Fruit fly (Drosophila melanogaster) whole organism, embryonic: Measurements from ENCODE around the gene Prosalpha6.

Experiments
- Ada2b ChIP-seq: fragments of 200-800 bp; sonication (Bioruptor generic); IDR thresholded peaks from 2 replicates; pipeline ENCODE4 v1.3.6; 2022; ENCODE audit warnings: missing biosample characterization, missing genetic modification characterization
- BtbVII ChIP-seq: fragments of 200-800 bp; sonication (Bioruptor generic); optimal IDR thresholded peaks from 3 replicates; lab custom pipeline; 2017; ENCODE audit warnings: missing biosample characterization, mild to moderate bottlenecking, missing genetic modification characterization
- CG11093 ChIP-seq: fragments of 200-800 bp; sonication (Bioruptor generic); IDR thresholded peaks from 3 replicates; pipeline ENCODE4 v1.3.6; 2022; ENCODE audit warnings: missing biosample characterization, missing genetic modification characterization
- CG11723 ChIP-seq: fragments of 200-800 bp; sonication (Bioruptor generic); optimal IDR thresholded peaks from 2 replicates; lab custom pipeline; 2017; ENCODE audit warnings: missing biosample characterization, mild to moderate bottlenecking, missing genetic modification characterization
- CG12104 ChIP-seq: fragments of 200-800 bp; sonication (Bioruptor generic); optimal IDR thresholded peaks from 3 replicates; lab custom pipeline; 2016; ENCODE audit warnings: missing biosample characterization, missing genetic modification characterization
- CG13287 ChIP-seq: fragments of 200-800 bp; sonication (Bioruptor generic); IDR thresholded peaks from 2 replicates; pipeline ENCODE4 v1.3.6; 2022; ENCODE audit warnings: missing biosample characterization, missing genetic modification characterization; ENCODE audit not compliant: partially characterized antibody
- CG13894 ChIP-seq: fragments of 200-800 bp; sonication (Bioruptor generic); optimal IDR thresholded peaks from 3 replicates; lab custom pipeline; 2018; ENCODE audit warnings: missing biosample characterization, mild to moderate bottlenecking, missing genetic modification characterization, moderate library complexity
- CG14014 ChIP-seq: fragments of 200-800 bp; sonication (Bioruptor generic); IDR thresholded peaks from 2 replicates; pipeline ENCODE4 v1.3.6; 2022; ENCODE audit warnings: missing biosample characterization, missing genetic modification characterization
- CG14860 ChIP-seq: fragments of 200-800 bp; sonication (Bioruptor generic); IDR thresholded peaks from 3 replicates; pipeline ENCODE4 v1.3.6; 2022; ENCODE audit warnings: missing biosample characterization, missing genetic modification characterization; ENCODE audit not compliant: partially characterized antibody
- CG15011 ChIP-seq: fragments of 200-800 bp; sonication (Bioruptor generic); optimal IDR thresholded peaks from 3 replicates; lab custom pipeline; 2018; ENCODE audit warnings: missing biosample characterization, mild to moderate bottlenecking, missing genetic modification characterization
- CG1602 ChIP-seq: fragments of 200-800 bp; sonication (Bioruptor generic); optimal IDR thresholded peaks from 3 replicates; lab custom pipeline; 2016; ENCODE audit warnings: missing biosample characterization, missing genetic modification characterization
- CG17385 ChIP-seq: fragments of 200-800 bp; sonication (Bioruptor generic); optimal IDR thresholded peaks from 3 replicates; lab custom pipeline; 2018; ENCODE audit warnings: missing biosample characterization, mild to moderate bottlenecking, missing genetic modification characterization
- CG30020 ChIP-seq: fragments of 200-800 bp; optimal IDR thresholded peaks from 2 replicates; lab custom pipeline; 2019; ENCODE audit warnings: missing biosample characterization, mild to moderate bottlenecking, missing genetic modification characterization, moderate library complexity
- CG3065 ChIP-seq: fragments of 200-800 bp; sonication (Bioruptor generic); optimal IDR thresholded peaks from 2 replicates; lab custom pipeline; 2016; ENCODE audit warnings: missing biosample characterization, missing genetic modification characterization
- CG34376 ChIP-seq: fragments of 200-800 bp; sonication (Bioruptor generic); optimal IDR thresholded peaks from 2 replicates; lab custom pipeline; 2018; ENCODE audit warnings: missing biosample characterization, mild to moderate bottlenecking, missing genetic modification characterization
- CG34422 ChIP-seq: fragments of 200-800 bp; sonication (Bioruptor generic); IDR thresholded peaks from 3 replicates; pipeline ENCODE4 v1.3.6; 2022; ENCODE audit warnings: missing biosample characterization, missing genetic modification characterization
- CG3838 ChIP-seq: fragments of 200-800 bp; sonication (Bioruptor generic); optimal IDR thresholded peaks from 3 replicates; lab custom pipeline; 2016; ENCODE audit warnings: missing biosample characterization, missing genetic modification characterization
- CG4328 ChIP-seq: fragments of 200-800 bp; sonication (Bioruptor generic); optimal IDR thresholded peaks from 3 replicates; lab custom pipeline; 2017; ENCODE audit warnings: missing biosample characterization, missing genetic modification reagents, missing genetic modification characterization
- CG6254 ChIP-seq: fragments of 200-800 bp; sonication (Bioruptor generic); optimal IDR thresholded peaks from 3 replicates; lab custom pipeline; 2017; ENCODE audit warnings: mild to moderate bottlenecking, missing biosample characterization, missing genetic modification reagents, missing genetic modification characterization
- CG6272 ChIP-seq: fragments of 200-800 bp; sonication (Bioruptor generic); IDR thresholded peaks from 2 replicates; pipeline ENCODE4 v1.3.6; 2022; ENCODE audit warnings: missing biosample characterization, missing genetic modification characterization
- CG6689 ChIP-seq: fragments of 200-800 bp; sonication (Bioruptor generic); IDR thresholded peaks from 2 replicates; pipeline ENCODE4 v1.3.6; 2022; ENCODE audit warnings: missing biosample characterization, missing genetic modification characterization
- CG9932 ChIP-seq: fragments of 200-800 bp; sonication (Bioruptor generic); IDR thresholded peaks from 2 replicates; pipeline ENCODE4 v1.3.6; 2022; ENCODE audit warnings: missing biosample characterization, missing genetic modification characterization
- Camta ChIP-seq: fragments of 200-800 bp; sonication (Bioruptor generic); optimal IDR thresholded peaks from 2 replicates; lab custom pipeline; 2016; ENCODE audit warnings: missing biosample characterization, missing genetic modification characterization
- Dek ChIP-seq: fragments of 200-800 bp; sonication (Bioruptor generic); optimal IDR thresholded peaks from 3 replicates; lab custom pipeline; 2019; ENCODE audit warnings: missing biosample characterization, mild to moderate bottlenecking, missing genetic modification characterization, moderate library complexity
- Eip74EF ChIP-seq, 2 experiments: fragments of 200-800 bp in 1 of 2; fragments of >200 bp in 1 of 2; sonication (Bioruptor generic) in 1 of 2; optimal IDR thresholded peaks; 2 replicates each; lab custom pipeline; 2017 to 2019; ENCODE audit warnings: missing biosample characterization in 2 of 2, missing genetic modification characterization in 2 of 2, mild to moderate bottlenecking in 1 of 2, moderate library complexity in 1 of 2
- Fer2 ChIP-seq: fragments of 200-800 bp; sonication (Bioruptor generic); optimal IDR thresholded peaks from 2 replicates; lab custom pipeline; 2018; ENCODE audit warnings: missing biosample characterization, mild to moderate bottlenecking, missing genetic modification characterization, moderate library complexity
- HmgD ChIP-seq: fragments of 200-800 bp; sonication (Bioruptor generic); optimal IDR thresholded peaks from 3 replicates; lab custom pipeline; 2016; ENCODE audit warnings: missing biosample characterization, missing genetic modification characterization
- MBD-R2 ChIP-seq: fragments of 200-800 bp; sonication (Bioruptor generic); IDR thresholded peaks from 2 replicates; pipeline ENCODE4 v1.3.6; 2022; ENCODE audit warnings: missing biosample characterization, missing genetic modification characterization
- Mes4 ChIP-seq: fragments of 200-800 bp; sonication (Bioruptor generic); optimal IDR thresholded peaks from 2 replicates; lab custom pipeline; 2016; ENCODE audit warnings: missing biosample characterization, missing genetic modification characterization
- Mrtf ChIP-seq: fragments of 200-800 bp; sonication (Bioruptor generic); IDR thresholded peaks from 3 replicates; pipeline ENCODE4 v1.3.6; 2022; ENCODE audit warnings: missing biosample characterization, missing genetic modification characterization
- Six4 ChIP-seq: fragments of 200-800 bp; sonication (Bioruptor generic); optimal IDR thresholded peaks from 2 replicates; lab custom pipeline; 2016; ENCODE audit warnings: missing biosample characterization, missing genetic modification characterization
- ato ChIP-seq: fragments of 200-800 bp; sonication (Bioruptor generic); IDR thresholded peaks from 2 replicates; pipeline ENCODE4 v1.3.6; 2022; ENCODE audit warnings: missing biosample characterization, missing genetic modification characterization; ENCODE audit not compliant: partially characterized antibody
- cad ChIP-seq: fragments of >200 bp; optimal IDR thresholded peaks from 2 replicates; lab custom pipeline; 2017; ENCODE audit warnings: missing biosample characterization, missing genetic modification characterization
- crp ChIP-seq, 2 experiments: fragments of 200-800 bp; sonication (Bioruptor generic); optimal IDR thresholded peaks; 2 replicates in 1 of 2; 3 replicates in 1 of 2; lab custom pipeline; 2017; ENCODE audit warnings: missing biosample characterization in 2 of 2, missing genetic modification characterization in 2 of 2, mild to moderate bottlenecking in 1 of 2, moderate library complexity in 1 of 2
- cwo ChIP-seq: fragments of 200-800 bp; sonication (Bioruptor generic); optimal IDR thresholded peaks from 3 replicates; lab custom pipeline; 2017; ENCODE audit warnings: missing biosample characterization, missing genetic modification characterization, mild to moderate bottlenecking, moderate library complexity, missing genetic modification reagents
- ems ChIP-seq: fragments of 200-800 bp; sonication (Bioruptor generic); optimal IDR thresholded peaks from 3 replicates; lab custom pipeline; 2016; ENCODE audit warnings: missing biosample characterization, missing genetic modification characterization
- gem ChIP-seq: fragments of 200-800 bp; sonication (Bioruptor generic); optimal IDR thresholded peaks from 2 replicates; lab custom pipeline; 2019; ENCODE audit warnings: missing biosample characterization, mild to moderate bottlenecking, missing genetic modification characterization, moderate library complexity
- ind ChIP-seq: fragments of 200-800 bp; sonication (Bioruptor generic); optimal IDR thresholded peaks from 3 replicates; lab custom pipeline; 2016; ENCODE audit warnings: missing biosample characterization, missing genetic modification characterization
- jing ChIP-seq: fragments of 200-800 bp; sonication (Bioruptor generic); optimal IDR thresholded peaks from 2 replicates; lab custom pipeline; 2018; ENCODE audit warnings: missing biosample characterization, mild to moderate bottlenecking, missing genetic modification characterization
- kah ChIP-seq: fragments of 200-800 bp; sonication (Bioruptor generic); optimal IDR thresholded peaks from 2 replicates; lab custom pipeline; 2018; ENCODE audit warnings: missing biosample characterization, mild to moderate bottlenecking, missing genetic modification characterization
- luna ChIP-seq: fragments of 200-800 bp; sonication (Bioruptor generic); optimal IDR thresholded peaks from 2 replicates; lab custom pipeline; 2016; ENCODE audit warnings: missing biosample characterization, missing genetic modification characterization
- mirr ChIP-seq: fragments of 200-800 bp; sonication (Bioruptor generic); optimal IDR thresholded peaks from 3 replicates; lab custom pipeline; 2018; ENCODE audit warnings: missing biosample characterization, mild to moderate bottlenecking, missing genetic modification characterization
- peb ChIP-seq: fragments of 200-800 bp; sonication (Bioruptor generic); IDR thresholded peaks from 2 replicates; pipeline ENCODE4 v1.3.6; 2022; ENCODE audit warnings: missing biosample characterization, missing genetic modification characterization
- pzg ChIP-seq: fragments of 200-800 bp; sonication (Bioruptor generic); optimal IDR thresholded peaks from 3 replicates; lab custom pipeline; 2018; ENCODE audit warnings: missing biosample characterization, mild to moderate bottlenecking, missing genetic modification characterization, moderate library complexity
- ranshi ChIP-seq: fragments of 200-800 bp; sonication (Bioruptor generic); IDR thresholded peaks from 2 replicates; pipeline ENCODE4 v1.3.6; 2022; ENCODE audit warnings: missing biosample characterization, missing genetic modification characterization
- slp2 ChIP-seq: fragments of 200-800 bp; sonication (Bioruptor generic); optimal IDR thresholded peaks from 2 replicates; lab custom pipeline; 2016; ENCODE audit warnings: missing biosample characterization, missing genetic modification characterization
- sna ChIP-seq: fragments of 200-800 bp; sonication (Bioruptor generic); IDR thresholded peaks from 2 replicates; pipeline ENCODE4 v1.3.6; 2022; ENCODE audit warnings: missing biosample characterization, missing genetic modification characterization; ENCODE audit not compliant: partially characterized antibody
- stwl ChIP-seq: fragments of 200-800 bp; sonication (Bioruptor generic); optimal IDR thresholded peaks from 3 replicates; lab custom pipeline; 2018; ENCODE audit warnings: missing biosample characterization, mild to moderate bottlenecking, missing genetic modification characterization, moderate library complexity
- trh ChIP-seq: fragments of 200-800 bp; sonication (Bioruptor generic); optimal IDR thresholded peaks from 2 replicates; lab custom pipeline; 2016; ENCODE audit warnings: missing biosample characterization, missing genetic modification characterization
- unc-4 ChIP-seq: fragments of 200-800 bp; sonication (Bioruptor generic); IDR thresholded peaks from 2 replicates; pipeline ENCODE4 v1.3.6; 2022; ENCODE audit warnings: missing biosample characterization, missing genetic modification characterization; ENCODE audit not compliant: partially characterized antibody
- wor ChIP-seq: fragments of 200-800 bp; sonication (Bioruptor generic); IDR thresholded peaks from 2 replicates; pipeline ENCODE4 v1.3.6; 2022; ENCODE audit warnings: missing biosample characterization, missing genetic modification characterization

Gene Prosalpha6

dm6 chr2L:10265129-10265528 lies 44.0 kb downstream of the Prosalpha6 start, which contains the start of gene Mob3 (continued):
- TF ChIP-seq CG6254 (no peak), Six4 (GFP tag; lab: Kevin White, UChicago) (no peak), CG17385 (GFP tag; lab: Kevin White, UChicago) (no peak), peb (GFP tag; lab: Robert Waterston, UW) (no peak), CG4328 (GFP tag; lab: Kevin White, UChicago) (no peak), CG12104 (no peak), unc-4 (GFP tag; lab: Robert Waterston, UW) (peak; percentile 35; the same call in 1 of the 2 replicates), pzg (GFP tag; lab: Kevin White, UChicago) (peak; percentile 37), CG9932 (GFP tag; lab: Robert Waterston, UW) (no peak), CG11723 (no peak), ind (no peak), trh (no peak), HmgD (GFP tag; lab: Kevin White, UChicago) (no peak), wor (no peak), ato (GFP tag; lab: Robert Waterston, UW) (no peak), CG13287 (GFP tag; lab: Robert Waterston, UW) (peak; percentile 65), CG6689 (GFP tag; lab: Robert Waterston, UW) (no peak), Ada2b (GFP tag; lab: Robert Waterston, UW) (no peak), kah (GFP tag; lab: Kevin White, UChicago) (no peak), Fer2 (tag; lab: Kevin White, UChicago) (no peak), cad (no peak), luna (no peak), CG34422 (GFP tag; lab: Robert Waterston, UW) (no peak; the same call in 2 of the 3 replicates), gem (no peak), Dek (no peak), Eip74EF (GFP tag; optimal IDR thresholded peaks at IDR 0.05; lab: Kevin White, UChicago) (no peak), Camta (GFP tag; lab: Kevin White, UChicago) (no peak), BtbVII (GFP tag; lab: Kevin White, UChicago) (no peak), ems (GFP tag; lab: Kevin White, UChicago) (no peak), mirr (no peak), cwo (GFP tag; lab: Kevin White, UChicago) (no peak), CG1602 (GFP tag; lab: Kevin White, UChicago) (no peak), jing (GFP tag; lab: Kevin White, UChicago) (no peak), sna (GFP tag; lab: Robert Waterston, UW) (0 out of 2 replicates have a peak, but pooled peaks have one; percentile 24), CG3838 (no peak), slp2 (no peak), MBD-R2 (GFP tag; lab: Robert Waterston, UW) (peak; percentile 68), stwl (tag; lab: Kevin White, UChicago) (peak; percentile 30), CG3065 (GFP tag; lab: Kevin White, UChicago) (no peak), CG15011 (GFP tag; lab: Kevin White, UChicago) (no peak), CG34376 (GFP tag; lab: Kevin White, UChicago) (peak; percentile 0), CG30020 (peak; percentile 94), CG13894 (tag; lab: Kevin White, UChicago) (no peak), Mrtf (GFP tag; lab: Robert Waterston, UW) (no peak), ranshi (GFP tag; lab: Robert Waterston, UW) (no peak), CG14860 (no peak), crp (GFP tag; optimal IDR thresholded peaks at IDR 0.05; lab: Kevin White, UChicago) (no peak), Mes4 (GFP tag; lab: Kevin White, UChicago) (no peak), CG14014 (GFP tag; lab: Robert Waterston, UW) (no peak), CG11093 (GFP tag; lab: Robert Waterston, UW) (no peak), CG6272 (GFP tag; lab: Robert Waterston, UW) (no peak)
